Worm (Caenorhabditis elegans): ENCODE data around the gene ckc-1.

Gene ckc-1

DNA sequence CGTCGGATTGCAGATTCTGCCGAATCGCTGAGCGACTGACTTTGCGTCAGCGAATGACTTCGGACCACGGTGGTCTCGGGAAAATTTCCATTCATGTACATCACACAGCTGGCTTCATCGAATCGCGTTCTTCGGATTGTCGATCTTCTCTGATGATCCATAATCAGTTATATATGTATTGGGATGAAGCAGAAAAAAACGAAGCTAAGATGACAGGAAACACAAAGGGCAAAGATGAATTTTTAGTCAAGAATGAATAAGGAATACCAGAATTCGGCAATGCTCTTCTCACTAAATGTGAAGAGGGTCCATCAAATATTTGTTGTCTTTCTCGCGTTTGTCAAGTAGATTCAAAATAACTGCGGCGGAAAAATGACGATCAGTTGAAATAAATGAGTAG, 40.8 kb downstream of the ckc-1 start, which contains the start of gene del-9:
del-9 (minus strand) TSS at position 101 of the 400 bp plus-strand sequence.
- TF ChIP-seq fkh-10 (GFP tag; optimal IDR thresholded peaks at IDR 0.05), result no peak
- no peak for TF ChIP-seq ceh-82 (tag; optimal IDR thresholded peaks at IDR 0.05)
- no peak for TF ChIP-seq egl-27 (tag; optimal IDR thresholded peaks at IDR 0.05)
- TF ChIP-seq ceh-28 (tag; optimal IDR thresholded peaks at IDR 0.05), result no peak
- no peak for TF ChIP-seq elt-2 (tag; optimal IDR thresholded peaks at IDR 0.05)
- no peak for TF ChIP-seq ZK546.5 (tag; optimal IDR thresholded peaks at IDR 0.05)
- no peak for TF ChIP-seq nhr-11 (tag; optimal IDR thresholded peaks at IDR 0.05)
- TF ChIP-seq lsy-12 (tag; optimal IDR thresholded peaks at IDR 0.05), result no peak
- TF ChIP-seq unc-62 (GFP tag; optimal IDR thresholded peaks at IDR 0.05), result no peak
- TF ChIP-seq lin-39 (tag; optimal IDR thresholded peaks at IDR 0.05), result no peak
- TF ChIP-seq fkh-2 (tag; optimal IDR thresholded peaks at IDR 0.05), result no peak
- no peak for TF ChIP-seq pqm-1 (tag; optimal IDR thresholded peaks at IDR 0.05)
- no peak for TF ChIP-seq daf-12 (tag; optimal IDR thresholded peaks at IDR 0.05)
- no peak for TF ChIP-seq jun-1 (tag; optimal IDR thresholded peaks at IDR 0.05)
- no peak for TF ChIP-seq egl-5 (tag; optimal IDR thresholded peaks at IDR 0.05)
- no peak for TF ChIP-seq aly-2 (tag; optimal IDR thresholded peaks at IDR 0.05)
- TF ChIP-seq fos-1 (tag; optimal IDR thresholded peaks at IDR 0.05), result no peak
- TF ChIP-seq snpc-4 (tag; optimal IDR thresholded peaks at IDR 0.05), result no peak
- no peak for TF ChIP-seq lin-15B (tag; optimal IDR thresholded peaks at IDR 0.05)

DNA sequence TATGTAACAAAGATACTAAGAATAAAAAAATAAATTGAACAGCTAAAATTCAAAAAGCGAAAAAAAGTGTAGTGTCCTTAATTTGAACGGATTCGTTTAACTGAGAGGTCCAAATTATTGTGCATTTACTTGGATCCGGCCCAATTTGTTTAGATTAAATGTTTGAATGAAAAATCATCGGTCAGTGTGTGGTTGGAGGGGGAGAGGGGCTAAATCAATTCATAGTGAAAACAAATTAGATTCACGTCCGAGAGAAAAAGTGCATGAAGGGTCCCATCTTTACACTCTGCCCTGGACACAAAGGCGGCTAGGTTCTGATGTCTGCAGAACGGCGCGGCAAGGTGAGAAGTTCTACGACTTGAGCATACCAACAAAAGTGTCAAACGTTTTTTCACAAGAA, 42.4 kb downstream of the ckc-1 start:
- no peak for TF ChIP-seq daf-12 (tag; optimal IDR thresholded peaks at IDR 0.05)
- no peak for TF ChIP-seq ceh-9 (tag; optimal IDR thresholded peaks at IDR 0.05)
- no peak for TF ChIP-seq nhr-77 (tag; optimal IDR thresholded peaks at IDR 0.05)
- TF ChIP-seq nhr-43 (tag; optimal IDR thresholded peaks at IDR 0.05; ENCODE audit: poor library complexity, severe bottlenecking), result no peak
- TF ChIP-seq fkh-2 (tag; optimal IDR thresholded peaks at IDR 0.05), result no peak
- TF ChIP-seq unc-62 (GFP tag; optimal IDR thresholded peaks at IDR 0.05), result no peak
- TF ChIP-seq zag-1 (tag; optimal IDR thresholded peaks at IDR 0.05), result no peak
- TF ChIP-seq mml-1 (tag; optimal IDR thresholded peaks at IDR 0.05), result no peak
- no peak for TF ChIP-seq nhr-25 (tag; optimal IDR thresholded peaks at IDR 0.05)
- TF ChIP-seq lin-39 (tag; optimal IDR thresholded peaks at IDR 0.05), result no peak
- TF ChIP-seq elt-3 (tag; optimal IDR thresholded peaks at IDR 0.05), result no peak
- no peak for TF ChIP-seq nhr-12 (tag; optimal IDR thresholded peaks at IDR 0.05)
- TF ChIP-seq pqm-1 (tag; optimal IDR thresholded peaks at IDR 0.05), result no peak
- no peak for TF ChIP-seq nhr-11 (tag; optimal IDR thresholded peaks at IDR 0.05)
- TF ChIP-seq nhr-28 (tag; optimal IDR thresholded peaks at IDR 0.05), result no peak
- TF ChIP-seq nhr-76 (tag; optimal IDR thresholded peaks at IDR 0.05), result no peak
- TF ChIP-seq nhr-237 (tag; optimal IDR thresholded peaks at IDR 0.05), result no peak

DNA sequence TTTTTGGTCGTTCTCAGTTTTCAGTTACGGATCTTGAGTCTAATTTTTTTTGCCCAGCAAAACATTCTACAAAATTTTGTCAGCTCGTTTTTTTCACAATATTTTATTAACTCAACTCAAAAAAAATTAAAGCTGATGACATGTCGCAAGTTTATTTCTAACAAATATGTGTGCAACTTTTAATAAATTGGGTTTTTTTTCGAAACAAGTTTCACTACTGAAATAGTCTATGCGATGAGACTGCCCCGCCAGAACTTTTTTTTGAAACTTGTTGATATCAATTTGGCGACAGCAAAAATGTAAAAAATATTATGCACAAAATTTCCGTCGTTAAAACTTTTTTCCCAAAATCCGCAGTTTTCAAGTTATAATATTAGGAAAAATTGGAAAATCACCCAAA, 46.8 kb downstream of the ckc-1 start, which contains the start of gene C18B2.2:
C18B2.2 (plus strand) TSS at position 301 of the 400 bp plus-strand sequence.
- TF ChIP-seq nhr-12 (tag; optimal IDR thresholded peaks at IDR 0.05) (no peak), nfya-1 (tag; optimal IDR thresholded peaks at IDR 0.05; ENCODE audit: insufficient read depth) (no peak), mml-1 (tag; optimal IDR thresholded peaks at IDR 0.05) (no peak), sea-2 (GFP tag; optimal IDR thresholded peaks at IDR 0.05) (no peak), skn-1 (tag; optimal IDR thresholded peaks at IDR 0.05) (no peak)

DNA sequence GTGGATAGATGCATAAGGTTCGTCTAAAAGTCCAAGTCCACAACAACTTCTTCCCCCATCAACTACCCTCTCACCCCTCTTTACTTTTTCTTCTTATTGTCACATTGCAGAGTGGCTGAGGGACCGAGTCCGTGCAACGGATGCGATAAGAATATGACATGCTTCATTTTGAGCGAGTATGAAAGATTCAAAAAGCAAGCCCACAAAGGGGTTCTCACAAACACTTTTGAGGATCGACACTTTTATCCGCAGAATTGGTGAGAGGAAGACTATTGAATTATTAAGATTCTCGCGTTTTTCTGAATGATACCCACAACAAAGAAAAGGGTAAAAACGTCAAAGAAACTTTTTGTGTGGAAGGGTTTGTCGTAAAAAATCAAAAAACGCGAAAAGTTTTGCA, 49.2 kb downstream of the ckc-1 start:
- no peak for TF ChIP-seq hmg-11 (tag; optimal IDR thresholded peaks at IDR 0.05)
- TF ChIP-seq tbx-2 (tag; optimal IDR thresholded peaks at IDR 0.05), result no peak
- no peak for TF ChIP-seq unc-39 (tag; optimal IDR thresholded peaks at IDR 0.05)
- no peak for TF ChIP-seq zag-1 (tag; optimal IDR thresholded peaks at IDR 0.05)
- TF ChIP-seq nhr-43 (tag; optimal IDR thresholded peaks at IDR 0.05; ENCODE audit: poor library complexity, severe bottlenecking), result no peak
- TF ChIP-seq nhr-23 (tag; optimal IDR thresholded peaks at IDR 0.05), result no peak

All from whole organism, L3 larva.